Worm (Caenorhabditis elegans) whole organism, mixed stage, embryonic: ENCODE results near the gene F31A3.3.

ENCODE experiments used
- M03D4.4 ChIP-seq: sonication (generic microtip); optimal IDR thresholded peaks from 2 replicates; lab custom pipeline; 2017; ENCODE audit warnings: mild to moderate bottlenecking, missing genetic modification characterization, missing compliant biosample characterization
- bed-3 ChIP-seq: fragments of 200-800 bp; sonication (Bioruptor generic); optimal IDR thresholded peaks from 3 replicates; lab custom pipeline; 2018; ENCODE audit warnings: mild to moderate bottlenecking, missing genetic modification characterization, moderate library complexity, missing compliant biosample characterization
- blmp-1 ChIP-seq: fragments of 150-350 bp; optimal IDR thresholded peaks from 2 replicates; lab custom pipeline; 2014; ENCODE audit warnings: missing biosample characterization, missing genetic modification characterization
- ceh-39 ChIP-seq: fragments of 150-350 bp; optimal IDR thresholded peaks from 2 replicates; lab custom pipeline; 2014; ENCODE audit warnings: missing biosample characterization, missing genetic modification characterization
- ceh-43 ChIP-seq: fragments of 200-800 bp; sonication (Bioruptor generic); optimal IDR thresholded peaks from 2 replicates; lab custom pipeline; 2018; ENCODE audit warnings: mild to moderate bottlenecking, missing genetic modification characterization, moderate library complexity, missing compliant biosample characterization
- ces-1 ChIP-seq: fragments of 150-350 bp; optimal IDR thresholded peaks from 2 replicates; lab custom pipeline; 2014; ENCODE audit warnings: missing biosample characterization, missing genetic modification reagents, missing genetic modification characterization
- cnd-1 ChIP-seq: fragments of 200-800 bp; sonication (Bioruptor generic); optimal IDR thresholded peaks from 2 replicates; lab custom pipeline; 2018; ENCODE audit warnings: mild to moderate bottlenecking, missing genetic modification characterization, missing compliant biosample characterization
- elt-1 ChIP-seq: sonication (generic microtip); optimal IDR thresholded peaks from 2 replicates; lab custom pipeline; 2017; ENCODE audit warnings: missing genetic modification characterization, mild to moderate bottlenecking, missing compliant biosample characterization, antibody characterized with exemption, moderate library complexity, borderline replicate concordance; ENCODE audit not compliant: insufficient read depth
- elt-3 ChIP-seq: fragments of 150-350 bp; optimal IDR thresholded peaks from 2 replicates; lab custom pipeline; 2014; ENCODE audit warnings: missing biosample characterization, missing genetic modification characterization
- flh-1 ChIP-seq: fragments of 200-800 bp; sonication (Bioruptor generic); optimal IDR thresholded peaks from 2 replicates; lab custom pipeline; 2018; ENCODE audit warnings: mild to moderate bottlenecking, missing genetic modification characterization, moderate library complexity, missing compliant biosample characterization
- hlh-1 ChIP-seq: fragments of 150-350 bp; optimal IDR thresholded peaks from 2 replicates; lab custom pipeline; 2014; ENCODE audit warnings: missing biosample characterization, missing genetic modification reagents, missing genetic modification characterization
- lin-13 ChIP-seq: fragments of 150-350 bp; optimal IDR thresholded peaks from 2 replicates; lab custom pipeline; 2014; ENCODE audit warnings: missing biosample characterization, missing genetic modification characterization
- lsy-2 ChIP-seq: fragments of 150-350 bp; optimal IDR thresholded peaks from 2 replicates; lab custom pipeline; 2014; ENCODE audit warnings: missing biosample characterization, missing genetic modification characterization
- mab-5 ChIP-seq: fragments of 150-350 bp; optimal IDR thresholded peaks from 2 replicates; lab custom pipeline; 2014; ENCODE audit warnings: missing biosample characterization, missing genetic modification characterization
- mep-1 ChIP-seq: fragments of 150-350 bp; optimal IDR thresholded peaks from 2 replicates; lab custom pipeline; 2017; ENCODE audit warnings: missing biosample characterization, missing genetic modification reagents, missing genetic modification characterization, inconsistent platforms
- mls-2 ChIP-seq: sonication (generic microtip); optimal IDR thresholded peaks from 2 replicates; lab custom pipeline; 2016; ENCODE audit warnings: mild to moderate bottlenecking, missing genetic modification characterization, moderate library complexity, missing compliant biosample characterization
- nhr-12 ChIP-seq: fragments of 150-350 bp; optimal IDR thresholded peaks from 2 replicates; lab custom pipeline; 2014; ENCODE audit warnings: missing biosample characterization, missing genetic modification characterization
- nhr-2 ChIP-seq: fragments of 150-350 bp; optimal IDR thresholded peaks from 2 replicates; lab custom pipeline; 2014; ENCODE audit warnings: missing biosample characterization, missing genetic modification characterization
- nhr-28 ChIP-seq: fragments of 150-350 bp; optimal IDR thresholded peaks from 2 replicates; lab custom pipeline; 2014; ENCODE audit warnings: missing biosample characterization, missing genetic modification characterization
- nhr-76 ChIP-seq: sonication (generic microtip); optimal IDR thresholded peaks from 2 replicates; lab custom pipeline; 2017; ENCODE audit warnings: missing biosample characterization, missing genetic modification characterization
- pha-4 ChIP-seq: fragments of 150-350 bp; optimal IDR thresholded peaks from 2 replicates; lab custom pipeline; 2018; ENCODE audit warnings: missing biosample characterization, missing genetic modification reagents, missing genetic modification characterization
- snpc-4 ChIP-seq: fragments of 150-350 bp; optimal IDR thresholded peaks from 2 replicates; lab custom pipeline; 2014; ENCODE audit warnings: missing biosample characterization, missing genetic modification characterization
- sptf-1 ChIP-seq: sonication (generic microtip); optimal IDR thresholded peaks from 2 replicates; lab custom pipeline; 2017; ENCODE audit warnings: mild to moderate bottlenecking, missing genetic modification characterization, moderate library complexity, missing compliant biosample characterization
- unc-39 ChIP-seq: fragments of 150-350 bp; optimal IDR thresholded peaks from 2 replicates; lab custom pipeline; 2014; ENCODE audit warnings: missing biosample characterization, missing genetic modification characterization
- unc-62 ChIP-seq: fragments of 150-350 bp; optimal IDR thresholded peaks from 2 replicates; lab custom pipeline; 2014; ENCODE audit warnings: missing biosample characterization, missing genetic modification reagents, missing genetic modification characterization
- ztf-11 ChIP-seq: fragments of 150-350 bp; optimal IDR thresholded peaks from 2 replicates; lab custom pipeline; 2014; ENCODE audit warnings: missing biosample characterization, missing genetic modification characterization

F31A3.3 gene

ce11 chrX:17528068-17528467, 5.8 kb downstream of the F31A3.3 start, which contains the start of gene sup-10:
Gene sup-10, plus strand, starts transcription at chrX:17528344.
- TF ChIP-seq hlh-1 (tag; lab: Kevin White, UChicago) (peak; percentile 52), bed-3 (GFP tag; lab: Kevin White, UChicago) (no peak), nhr-12 (tag; lab: Kevin White, UChicago) (no peak), unc-62 (GFP tag; lab: Kevin White, UChicago) (peak; percentile 51), ceh-39 (no peak), snpc-4 (tag; lab: Kevin White, UChicago) (no peak)
- TF ChIP-seq, all 35 proteins: peak for 2

ce11 chrX:17527377-17527776, 6.5 kb downstream of the F31A3.3 start:
- TF ChIP-seq elt-3 (no peak), mab-5 (tag; lab: Kevin White, UChicago) (no peak), nhr-2 (tag; lab: Kevin White, UChicago) (no peak), flh-1 (no peak), mep-1 (tag; lab: Kevin White, UChicago) (no peak)

- peak; percentile 69 for TF ChIP-seq ces-1
- TF ChIP-seq mls-2 (tag; lab: Kevin White, UChicago): no peak
- TF ChIP-seq, all 35 proteins: peak for 1
Observed at ce11 chrX:17521425-17521824, 12.4 kb downstream of the F31A3.3 start.

ce11 chrX:17519476-17519875, 14.4 kb downstream of the F31A3.3 start:
- TF ChIP-seq ces-1: peak; percentile 8
- TF ChIP-seq M03D4.4 (tag; lab: Kevin White, UChicago): peak; percentile 39
- no peak for TF ChIP-seq lsy-2 (tag; lab: Kevin White, UChicago)

- TF ChIP-seq unc-39 (no peak), cnd-1 (tag; lab: Kevin White, UChicago) (no peak)
Observed at ce11 chrX:17518293-17518692, 15.6 kb downstream of the F31A3.3 start.

ce11 chrX:17517872-17518271, 16.0 kb downstream of the F31A3.3 start:
- TF ChIP-seq mep-1 (tag; lab: Kevin White, UChicago) (no peak), elt-1 (tag; lab: Kevin White, UChicago) (no peak), bed-3 (GFP tag; lab: Kevin White, UChicago) (no peak), blmp-1 (tag; lab: Kevin White, UChicago) (no peak), mls-2 (tag; lab: Kevin White, UChicago) (no peak), flh-1 (no peak), M03D4.4 (tag; lab: Kevin White, UChicago) (no peak), snpc-4 (tag; lab: Kevin White, UChicago) (no peak), sptf-1 (no peak), nhr-28 (tag; lab: Kevin White, UChicago) (no peak), cnd-1 (tag; lab: Kevin White, UChicago) (no peak), unc-62 (GFP tag; lab: Kevin White, UChicago) (no peak), ztf-11 (no peak), unc-39 (no peak), lin-13 (tag; lab: Kevin White, UChicago) (no peak), pha-4 (tag; lab: Kevin White, UChicago) (no peak)
- TF ChIP-seq, all 35 proteins: peak for 0

ce11 chrX:17516941-17517340, 16.9 kb downstream of the F31A3.3 start:
- TF ChIP-seq mls-2 (tag; lab: Kevin White, UChicago): no peak
- no peak for TF ChIP-seq mep-1 (tag; lab: Kevin White, UChicago)
- TF ChIP-seq nhr-28 (tag; lab: Kevin White, UChicago): no peak
- no peak for TF ChIP-seq ceh-43 (GFP tag; lab: Kevin White, UChicago)
- TF ChIP-seq pha-4 (tag; lab: Kevin White, UChicago): no peak
- no peak for TF ChIP-seq elt-1 (tag; lab: Kevin White, UChicago)

ce11 chrX:17516461-17516860, 17.4 kb downstream of the F31A3.3 start:
- no peak for TF ChIP-seq nhr-76 (tag; lab: Kevin White, UChicago)
